Worm (Caenorhabditis elegans) whole organism, L1 larva: ENCODE results near the gene C08G5.6.

ENCODE experiments used
- aly-2 ChIP-seq: fragments of 150-350 bp; optimal IDR thresholded peaks from 2 replicates; lab custom pipeline; 2014; ENCODE audit warnings: missing biosample characterization, missing genetic modification characterization
- ces-1 ChIP-seq: fragments of 150-350 bp; optimal IDR thresholded peaks from 2 replicates; lab custom pipeline; 2014; ENCODE audit warnings: missing biosample characterization, missing genetic modification reagents, missing genetic modification characterization
- efl-3 ChIP-seq: fragments of 200-800 bp; sonication (Bioruptor generic); optimal IDR thresholded peaks from 2 replicates; lab custom pipeline; 2018; ENCODE audit warnings: mild to moderate bottlenecking, missing genetic modification characterization, missing compliant biosample characterization
- lir-3 ChIP-seq: sonication (generic microtip); optimal IDR thresholded peaks from 2 replicates; lab custom pipeline; 2016; ENCODE audit warnings: mild to moderate bottlenecking, missing genetic modification characterization, moderate library complexity, missing compliant biosample characterization; ENCODE audit not compliant: poor library complexity
- mdl-1 ChIP-seq, 2 experiments: fragments of 150-350 bp; optimal IDR thresholded peaks; 2 replicates each; lab custom pipeline; 2014 to 2017; ENCODE audit warnings: missing biosample characterization in 2 of 2, missing genetic modification characterization in 2 of 2, inconsistent platforms in 1 of 2
- nhr-11 ChIP-seq: fragments of 150-350 bp; optimal IDR thresholded peaks from 2 replicates; lab custom pipeline; 2014; ENCODE audit warnings: missing biosample characterization, missing genetic modification characterization

ce11 chrII:740808-741207, 29.5 kb upstream of the C08G5.6 start, which contains the start of gene fbxc-48:
- TF ChIP-seq lir-3 (no peak), efl-3 (GFP tag; lab: Kevin White, UChicago) (no peak), aly-2 (tag; lab: Kevin White, UChicago) (no peak), mdl-1 (tag; optimal IDR thresholded peaks at IDR 0.05; lab: Kevin White, UChicago) (no peak), ces-1 (GFP tag; lab: Kevin White, UChicago) (no peak), nhr-11 (tag; lab: Kevin White, UChicago) (no peak)
